Worm (Caenorhabditis elegans) whole organism, young adult: ENCODE measurements around the gene M02D8.6.

ENCODE experiments used
- F57C9.4 ChIP-seq: sonication (generic microtip); optimal IDR thresholded peaks from 2 replicates; lab custom pipeline; 2017; ENCODE audit warnings: mild to moderate bottlenecking, missing genetic modification characterization, missing compliant biosample characterization
- atf-7 ChIP-seq: sonication (generic microtip); optimal IDR thresholded peaks from 2 replicates; lab custom pipeline; 2017; ENCODE audit warnings: mild to moderate bottlenecking, missing genetic modification characterization, missing compliant biosample characterization
- dpl-1 ChIP-seq: fragments of 150-350 bp; optimal IDR thresholded peaks from 2 replicates; lab custom pipeline; 2014; ENCODE audit warnings: missing biosample characterization, missing genetic modification reagents, missing genetic modification characterization
- hmg-20 ChIP-seq: fragments of 200-800 bp; sonication (Bioruptor generic); IDR thresholded peaks from 2 replicates; pipeline ENCODE4 v1.3.6; 2022; ENCODE audit warnings: missing genetic modification reagents, missing genetic modification characterization, missing compliant biosample characterization
- nhr-120 ChIP-seq: fragments of 200-800 bp; sonication (Bioruptor generic); IDR thresholded peaks from 2 replicates; pipeline ENCODE4 v1.3.6; 2022; ENCODE audit warnings: missing genetic modification characterization, missing compliant biosample characterization

ce11 chrX:8750660-8751059 is 18.9 kb upstream of the M02D8.6 start, which contains the start of gene asns-2:
- TF ChIP-seq F57C9.4 (tag; lab: Kevin White, UChicago) (no peak), dpl-1 (no peak), atf-7 (tag; lab: Kevin White, UChicago) (no peak), hmg-20 (GFP tag; lab: Robert Waterston, UW) (no peak), nhr-120 (GFP tag; lab: Robert Waterston, UW) (no peak)
